Fruit fly (Drosophila melanogaster): ENCODE results near the gene Rcd4.
A peak's percentile ranks its signal among the peaks of the same experiment; 100 is the strongest.

Rcd4 gene

dm6 chr2L:8364006-8364956 lies 18.4 kb upstream of the Rcd4 start, which contains the start of the genes RpS13 and CSN8 (continued):
- TF ChIP-seq CG4617 (GFP tag; optimal IDR thresholded peaks at IDR 0.05; ENCODE audit: borderline replicate concordance) (peak; percentile 56), D19A (tag; optimal IDR thresholded peaks at IDR 0.05) (no peak), Myb (GFP tag; optimal IDR thresholded peaks at IDR 0.05) (peak; percentile 29), CG18619 (GFP tag; optimal IDR thresholded peaks at IDR 0.05) (no peak), Atf3 (GFP tag; optimal IDR thresholded peaks at IDR 0.05) (no peak), mirr (GFP tag; optimal IDR thresholded peaks at IDR 0.05) (no peak), rib (GFP tag; IDR thresholded peaks at IDR 0.05) (no peak), pnt (GFP tag; optimal IDR thresholded peaks at IDR 0.05) (no peak), CG1529 (GFP tag; optimal IDR thresholded peaks at IDR 0.05) (no peak), CG4360 (GFP tag; IDR thresholded peaks at IDR 0.05) (no peak), CG6813 (GFP tag; optimal IDR thresholded peaks at IDR 0.05) (no peak), Side (GFP tag; optimal IDR thresholded peaks at IDR 0.05) (no peak), CG8388 (GFP tag; optimal IDR thresholded peaks at IDR 0.05) (peak; percentile 7), sr (GFP tag; IDR thresholded peaks at IDR 0.05) (no peak), CG5180 (GFP tag; optimal IDR thresholded peaks at IDR 0.05) (no peak), bab2 (GFP tag; optimal IDR thresholded peaks at IDR 0.05) (no peak), CG3995 (GFP tag; optimal IDR thresholded peaks at IDR 0.05) (peak; percentile 81), Tbp (GFP tag; optimal IDR thresholded peaks at IDR 0.05) (no peak), BtbVII (GFP tag; optimal IDR thresholded peaks at IDR 0.05) (no peak), Mrtf (GFP tag; IDR thresholded peaks at IDR 0.05) (no peak), CG31365 (tag; optimal IDR thresholded peaks at IDR 0.05) (peak; percentile 23), sima (GFP tag; optimal IDR thresholded peaks at IDR 0.05) (no peak), CG6175 (GFP tag; IDR thresholded peaks at IDR 0.05) (no peak), ranshi (GFP tag; IDR thresholded peaks at IDR 0.05) (no peak), cad (GFP tag; optimal IDR thresholded peaks at IDR 0.05) (no peak), CG1603 (tag; optimal IDR thresholded peaks at IDR 0.05) (peak; percentile 62), CG9876 (GFP tag; optimal IDR thresholded peaks at IDR 0.05) (no peak), prd (optimal IDR thresholded peaks at IDR 0.05) (no peak), prd (GFP tag; IDR thresholded peaks at IDR 0.05) (no peak), az2 (GFP tag; optimal IDR thresholded peaks at IDR 0.05) (no peak), CG4820 (GFP tag; optimal IDR thresholded peaks at IDR 0.05) (no peak), pita (GFP tag; optimal IDR thresholded peaks at IDR 0.05) (no peak), dpn (GFP tag; optimal IDR thresholded peaks at IDR 0.05) (no peak), CG10431 (GFP tag; optimal IDR thresholded peaks at IDR 0.05) (no peak), CG9797 (GFP tag; optimal IDR thresholded peaks at IDR 0.05) (peak; percentile 67), CG34422 (GFP tag; IDR thresholded peaks at IDR 0.05) (peak; percentile 62; the same call in 1 of the 3 replicates), Dek (tag; optimal IDR thresholded peaks at IDR 0.05) (no peak), Doc2 (GFP tag; IDR thresholded peaks at IDR 0.05) (no peak), kah (GFP tag; optimal IDR thresholded peaks at IDR 0.05) (no peak), Adf1 (GFP tag; IDR thresholded peaks at IDR 0.05) (no peak), pfk (GFP tag; optimal IDR thresholded peaks at IDR 0.05) (no peak), CG12155 (GFP tag; optimal IDR thresholded peaks at IDR 0.05) (no peak), lilli (GFP tag; optimal IDR thresholded peaks at IDR 0.05) (no peak), nerfin-2 (GFP tag; IDR thresholded peaks at IDR 0.05; ENCODE audit: partially characterized antibody) (peak; percentile 80), mld (GFP tag; IDR thresholded peaks at IDR 0.05; ENCODE audit: partially characterized antibody) (peak; percentile 75; the same call in 2 of the 3 replicates), Hr78 (GFP tag; optimal IDR thresholded peaks at IDR 0.05) (no peak), CG17361 (GFP tag; IDR thresholded peaks at IDR 0.05) (no peak), Dip3 (GFP tag; optimal IDR thresholded peaks at IDR 0.05) (peak; percentile 7), CG12659 (GFP tag; optimal IDR thresholded peaks at IDR 0.05) (peak; percentile 75), TFAM (GFP tag; optimal IDR thresholded peaks at IDR 0.05) (no peak)

Measured in whole organism, embryonic.